Fruit fly (Drosophila melanogaster) whole organism, embryonic: ENCODE data around the gene teq.
A peak's percentile ranks its signal among the peaks of the same experiment; 100 is the strongest.

Source experiments
- Ada2b ChIP-seq: fragments of 200-800 bp; sonication (Bioruptor generic); IDR thresholded peaks from 2 replicates; pipeline ENCODE4 v1.3.6; 2022; ENCODE audit warnings: missing biosample characterization, missing genetic modification characterization
- Blimp-1 ChIP-seq: fragments of 200-800 bp; sonication (Bioruptor generic); optimal IDR thresholded peaks from 3 replicates; lab custom pipeline; 2018; ENCODE audit warnings: missing biosample characterization, missing genetic modification characterization, mild to moderate bottlenecking, moderate library complexity, missing genetic modification reagents
- CG10209 ChIP-seq: fragments of 200-800 bp; sonication (Bioruptor generic); optimal IDR thresholded peaks from 3 replicates; lab custom pipeline; 2017; ENCODE audit warnings: missing biosample characterization, mild to moderate bottlenecking, missing genetic modification characterization, missing genetic modification reagents
- CG10959 ChIP-seq: fragments of 200-800 bp; sonication (Bioruptor generic); IDR thresholded peaks from 2 replicates; pipeline ENCODE4 v1.3.6; 2022; ENCODE audit warnings: missing biosample characterization, missing genetic modification characterization
- CG11398 ChIP-seq: fragments of 200-800 bp; sonication (Bioruptor generic); optimal IDR thresholded peaks from 2 replicates; lab custom pipeline; 2016; ENCODE audit warnings: missing biosample characterization, missing genetic modification characterization
- CG12104 ChIP-seq: fragments of 200-800 bp; sonication (Bioruptor generic); optimal IDR thresholded peaks from 3 replicates; lab custom pipeline; 2016; ENCODE audit warnings: missing biosample characterization, missing genetic modification characterization
- CG16779 ChIP-seq: fragments of 200-800 bp; sonication (Bioruptor generic); IDR thresholded peaks from 2 replicates; pipeline ENCODE4 v1.3.6; 2022; ENCODE audit warnings: missing biosample characterization, missing genetic modification characterization
- CG17802 ChIP-seq: fragments of 200-800 bp; sonication (Bioruptor generic); optimal IDR thresholded peaks from 2 replicates; lab custom pipeline; 2018; ENCODE audit warnings: missing biosample characterization, mild to moderate bottlenecking, missing genetic modification characterization, moderate library complexity
- CG18262 ChIP-seq: fragments of 200-800 bp; optimal IDR thresholded peaks from 3 replicates; lab custom pipeline; 2019; ENCODE audit warnings: missing biosample characterization, mild to moderate bottlenecking, missing genetic modification characterization, moderate library complexity
- CG2116 ChIP-seq: fragments of 200-800 bp; sonication (Bioruptor generic); optimal IDR thresholded peaks from 3 replicates; lab custom pipeline; 2018; ENCODE audit warnings: missing biosample characterization, mild to moderate bottlenecking, missing genetic modification characterization
- CG34224 ChIP-seq: fragments of 200-800 bp; sonication (Bioruptor generic); IDR thresholded peaks from 3 replicates; pipeline ENCODE4 v1.3.6; 2022; ENCODE audit warnings: missing biosample characterization, missing genetic modification characterization; ENCODE audit not compliant: partially characterized antibody
- CG43689 ChIP-seq: fragments of 200-800 bp; sonication (Bioruptor generic); IDR thresholded peaks from 2 replicates; pipeline ENCODE4 v1.3.6; 2022; ENCODE audit warnings: missing biosample characterization, missing genetic modification characterization
- CG4617 ChIP-seq: fragments of 200-800 bp; sonication (Bioruptor generic); optimal IDR thresholded peaks from 3 replicates; lab custom pipeline; 2016; ENCODE audit warnings: missing biosample characterization, missing genetic modification characterization, borderline replicate concordance
- CG6765 ChIP-seq: fragments of 200-800 bp; sonication (Bioruptor generic); optimal IDR thresholded peaks from 3 replicates; lab custom pipeline; 2017; ENCODE audit warnings: missing biosample characterization, mild to moderate bottlenecking, missing genetic modification characterization
- CG6791 ChIP-seq: fragments of 200-800 bp; sonication (Bioruptor generic); IDR thresholded peaks from 3 replicates; pipeline ENCODE4 v1.3.6; 2022; ENCODE audit warnings: missing biosample characterization, missing genetic modification characterization; ENCODE audit not compliant: partially characterized antibody
- CG7928 ChIP-seq: fragments of 200-800 bp; sonication (Bioruptor generic); optimal IDR thresholded peaks from 2 replicates; lab custom pipeline; 2017; ENCODE audit warnings: missing biosample characterization, mild to moderate bottlenecking, missing genetic modification characterization
- Chrac-16 ChIP-seq: fragments of 200-800 bp; sonication (Bioruptor generic); optimal IDR thresholded peaks from 3 replicates; lab custom pipeline; 2016; ENCODE audit warnings: missing biosample characterization, missing genetic modification characterization
- D ChIP-seq, 2 experiments: fragments of 200-800 bp in 1 of 2; fragments of >200 bp in 1 of 2; sonication (Bioruptor generic) in 1 of 2; optimal IDR thresholded peaks; 2 replicates in 1 of 2; 3 replicates in 1 of 2; lab custom pipeline; 2017; ENCODE audit warnings: mild to moderate bottlenecking in 1 of 2, missing biosample characterization in 1 of 2, missing genetic modification characterization in 1 of 2, missing genetic modification reagents in 1 of 2
- Dek ChIP-seq: fragments of 200-800 bp; sonication (Bioruptor generic); optimal IDR thresholded peaks from 3 replicates; lab custom pipeline; 2019; ENCODE audit warnings: missing biosample characterization, mild to moderate bottlenecking, missing genetic modification characterization, moderate library complexity
- Dip3 ChIP-seq: fragments of 200-800 bp; sonication (Bioruptor generic); optimal IDR thresholded peaks from 3 replicates; lab custom pipeline; 2016; ENCODE audit warnings: missing biosample characterization, missing genetic modification characterization
- Dll ChIP-seq: fragments of 200-800 bp; sonication (Bioruptor generic); IDR thresholded peaks from 4 replicates; pipeline ENCODE4 v1.3.6; 2022; ENCODE audit warnings: missing biosample characterization, missing genetic modification characterization; ENCODE audit not compliant: partially characterized antibody
- Dref ChIP-seq: fragments of 200-800 bp; sonication (Bioruptor generic); IDR thresholded peaks from 2 replicates; pipeline ENCODE4 v1.3.6; 2022; ENCODE audit warnings: missing biosample characterization, missing genetic modification characterization
- Drgx ChIP-seq: fragments of 200-800 bp; sonication (Bioruptor generic); IDR thresholded peaks from 2 replicates; pipeline ENCODE4 v1.3.6; 2022; ENCODE audit warnings: missing biosample characterization, missing genetic modification characterization
- Ets97D ChIP-seq: fragments of 200-800 bp; sonication (Bioruptor generic); optimal IDR thresholded peaks from 3 replicates; lab custom pipeline; 2016; ENCODE audit warnings: missing biosample characterization, missing genetic modification characterization
- GATAe ChIP-seq: fragments of 200-800 bp; sonication (Bioruptor generic); conservative IDR thresholded peaks from 2 replicates; pipeline ENCODE4 v1.3.6; 2022; ENCODE audit warnings: missing biosample characterization, missing genetic modification characterization
- Gsc ChIP-seq: fragments of 200-800 bp; sonication (Bioruptor generic); IDR thresholded peaks from 2 replicates; pipeline ENCODE4 v1.3.6; 2022; ENCODE audit warnings: missing biosample characterization, missing genetic modification characterization
- HLH3B ChIP-seq: fragments of 200-800 bp; sonication (Bioruptor generic); IDR thresholded peaks from 2 replicates; pipeline ENCODE4 v1.3.6; 2022; ENCODE audit warnings: missing biosample characterization, missing genetic modification characterization
- HLHmδ ChIP-seq: fragments of 200-800 bp; sonication (Bioruptor generic); optimal IDR thresholded peaks from 2 replicates; lab custom pipeline; 2018; ENCODE audit warnings: missing biosample characterization, mild to moderate bottlenecking, missing genetic modification characterization, moderate library complexity
- MBD-R2 ChIP-seq: fragments of 200-800 bp; sonication (Bioruptor generic); IDR thresholded peaks from 2 replicates; pipeline ENCODE4 v1.3.6; 2022; ENCODE audit warnings: missing biosample characterization, missing genetic modification characterization
- Med ChIP-seq: fragments of 200-800 bp; sonication (Bioruptor generic); peaks from one replicate; lab custom pipeline; 2016; ENCODE audit warnings: missing biosample characterization, missing genetic modification characterization, mild to moderate bottlenecking, inconsistent platforms, moderate library complexity
- Mrtf ChIP-seq: fragments of 200-800 bp; sonication (Bioruptor generic); IDR thresholded peaks from 3 replicates; pipeline ENCODE4 v1.3.6; 2022; ENCODE audit warnings: missing biosample characterization, missing genetic modification characterization
- Pdp1 ChIP-seq, 2 experiments: fragments of 200-800 bp; sonication (Bioruptor generic); optimal IDR thresholded peaks; 3 replicates each; lab custom pipeline; 2016; ENCODE audit warnings: missing biosample characterization in 2 of 2, missing genetic modification characterization in 2 of 2, mild to moderate bottlenecking in 1 of 2, moderate library complexity in 1 of 2
- Scr ChIP-seq: fragments of 200-800 bp; sonication (Bioruptor generic); IDR thresholded peaks from 2 replicates; pipeline ENCODE4 v1.3.6; 2022; ENCODE audit warnings: missing biosample characterization, missing genetic modification characterization; ENCODE audit not compliant: partially characterized antibody
- crol ChIP-seq: fragments of 200-800 bp; sonication (Bioruptor generic); IDR thresholded peaks from 2 replicates; pipeline ENCODE4 v1.3.6; 2022; ENCODE audit warnings: missing biosample characterization, missing genetic modification characterization
- dm ChIP-seq: fragments of 200-800 bp; sonication (Bioruptor generic); optimal IDR thresholded peaks from 3 replicates; lab custom pipeline; 2016; ENCODE audit warnings: missing biosample characterization, missing genetic modification characterization
- eve ChIP-seq, 2 experiments: fragments of >200 bp; optimal IDR thresholded peaks; 2 replicates each; lab custom pipeline; 2017; ENCODE audit warnings: missing biosample characterization in 2 of 2, missing genetic modification characterization in 2 of 2
- exex ChIP-seq: fragments of 200-800 bp; sonication (Bioruptor generic); optimal IDR thresholded peaks from 4 replicates; lab custom pipeline; 2018; ENCODE audit warnings: missing biosample characterization, mild to moderate bottlenecking, missing genetic modification characterization, moderate library complexity
- grn ChIP-seq: fragments of 200-800 bp; sonication (Bioruptor generic); optimal IDR thresholded peaks from 3 replicates; lab custom pipeline; 2017; ENCODE audit warnings: missing biosample characterization, missing genetic modification characterization
- insv ChIP-seq, 2 experiments: fragments of 200-800 bp; sonication (Bioruptor generic); optimal IDR thresholded peaks; 3 replicates each; lab custom pipeline; 2016 to 2018; ENCODE audit warnings: missing biosample characterization in 2 of 2, missing genetic modification characterization in 2 of 2
- mirr ChIP-seq: fragments of 200-800 bp; sonication (Bioruptor generic); optimal IDR thresholded peaks from 3 replicates; lab custom pipeline; 2018; ENCODE audit warnings: missing biosample characterization, mild to moderate bottlenecking, missing genetic modification characterization
- peb ChIP-seq: fragments of 200-800 bp; sonication (Bioruptor generic); IDR thresholded peaks from 2 replicates; pipeline ENCODE4 v1.3.6; 2022; ENCODE audit warnings: missing biosample characterization, missing genetic modification characterization
- pita ChIP-seq: fragments of 200-800 bp; sonication (Bioruptor generic); optimal IDR thresholded peaks from 2 replicates; lab custom pipeline; 2017; ENCODE audit warnings: missing biosample characterization, mild to moderate bottlenecking, missing genetic modification characterization
- repo ChIP-seq: fragments of 200-800 bp; sonication (Bioruptor generic); optimal IDR thresholded peaks from 2 replicates; lab custom pipeline; 2016; ENCODE audit warnings: missing biosample characterization, missing genetic modification characterization
- schlank ChIP-seq: fragments of 200-800 bp; sonication (Bioruptor generic); optimal IDR thresholded peaks from 2 replicates; lab custom pipeline; 2018; ENCODE audit warnings: missing biosample characterization, mild to moderate bottlenecking, missing genetic modification characterization
- scrt ChIP-seq: fragments of 200-800 bp; sonication (Bioruptor generic); optimal IDR thresholded peaks from 2 replicates; lab custom pipeline; 2018; ENCODE audit warnings: missing biosample characterization, mild to moderate bottlenecking, missing genetic modification characterization, moderate library complexity
- sug ChIP-seq: fragments of 200-800 bp; optimal IDR thresholded peaks from 2 replicates; lab custom pipeline; 2019; ENCODE audit warnings: missing biosample characterization, mild to moderate bottlenecking, missing genetic modification characterization, moderate library complexity
- zfh2 ChIP-seq: fragments of 200-800 bp; sonication (Bioruptor generic); optimal IDR thresholded peaks from 2 replicates; lab custom pipeline; 2016; ENCODE audit warnings: missing biosample characterization, missing genetic modification characterization

teq gene

DNA sequence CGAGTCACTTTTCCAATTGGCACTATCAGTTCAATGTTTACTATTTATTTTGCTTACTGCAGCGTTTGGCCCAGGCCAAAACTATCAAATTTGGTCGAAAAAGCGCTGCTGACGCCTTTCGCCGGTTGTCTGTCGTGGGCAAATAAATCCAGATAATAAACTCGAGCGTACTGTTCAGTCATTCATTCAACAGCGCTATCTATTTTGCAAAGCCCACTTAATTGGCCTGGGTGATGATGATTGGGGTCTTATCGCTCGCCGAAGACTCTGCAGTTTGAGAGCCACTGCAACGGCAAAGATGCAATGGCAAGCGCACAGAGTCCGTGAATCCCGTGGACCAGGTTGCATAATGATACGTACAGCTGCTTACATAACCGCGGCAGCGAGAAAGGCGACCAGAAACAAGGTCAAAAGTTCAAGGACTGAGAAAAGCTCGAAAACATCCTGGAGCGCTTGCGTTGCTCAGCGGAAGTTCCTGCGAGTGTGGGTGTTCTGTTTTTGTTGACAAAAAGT is 7.9 kb upstream of the teq start (continued):
- TF ChIP-seq Drgx (GFP tag; lab: Robert Waterston, UW) (no peak), Pdp1 (GFP tag; optimal IDR thresholded peaks at IDR 0.05; lab: Kevin White, UChicago) (peak in 1 of 2 experiments; percentile 91), exex (tag; lab: Kevin White, UChicago) (peak; percentile 33), CG7928 (GFP tag; lab: Kevin White, UChicago) (no peak), CG6791 (no peak), CG10959 (GFP tag; lab: Robert Waterston, UW) (no peak), Mrtf (GFP tag; lab: Robert Waterston, UW) (no peak), peb (GFP tag; lab: Robert Waterston, UW) (no peak), CG10209 (GFP tag; lab: Kevin White, UChicago) (no peak), Gsc (no peak)

DNA sequence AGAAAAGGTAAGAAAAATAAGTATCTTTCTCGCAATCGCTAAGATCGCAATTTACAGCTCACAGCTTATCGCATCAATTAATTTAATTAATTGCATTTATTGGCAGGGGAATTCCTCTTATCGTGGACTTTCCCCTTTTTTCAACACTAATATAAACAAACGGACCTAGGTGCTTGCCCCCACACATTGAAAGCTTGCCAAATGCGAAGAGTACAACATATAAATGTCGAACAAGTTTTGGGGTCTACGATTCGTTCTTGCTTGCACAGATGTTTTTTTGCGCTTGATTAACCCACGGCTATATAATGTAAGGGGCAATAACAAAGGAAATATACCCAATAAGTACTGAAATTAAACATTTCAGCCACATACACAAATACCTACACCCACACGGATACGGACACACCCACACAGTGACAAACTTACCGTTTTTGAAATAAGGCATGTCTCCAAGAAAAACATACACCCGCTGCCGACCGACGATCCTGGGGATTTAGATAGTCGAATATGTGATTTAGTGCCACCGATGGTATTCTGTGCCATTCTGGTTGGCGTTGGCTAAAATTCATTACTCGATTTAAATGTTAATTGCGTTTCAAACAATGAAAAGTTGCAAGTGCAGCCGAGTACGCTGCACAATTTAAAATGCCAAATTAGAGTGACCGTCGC is 2.2 kb upstream of the teq start:
- TF ChIP-seq Dek: no peak
- TF ChIP-seq D (optimal IDR thresholded peaks at IDR 0.05; lab: Kevin White, UChicago): peak; percentile 71
- no peak for TF ChIP-seq D (GFP tag; optimal IDR thresholded peaks at IDR 0.05; lab: Kevin White, UChicago)
- no peak for TF ChIP-seq dm
- no peak for TF ChIP-seq Scr
- TF ChIP-seq Blimp-1 (GFP tag; lab: Kevin White, UChicago): peak; percentile 20
- TF ChIP-seq Dip3 (GFP tag; lab: Kevin White, UChicago): no peak
- TF ChIP-seq CG34224 (GFP tag; lab: Robert Waterston, UW): 0 out of 3 replicates have a peak, but pooled peaks have one; percentile 11
- TF ChIP-seq insv (GFP tag; optimal IDR thresholded peaks at IDR 0.05; lab: Kevin White, UChicago): no peak
- peak; percentile 29; the same call in 1 of the 2 replicates for TF ChIP-seq MBD-R2 (GFP tag; lab: Robert Waterston, UW)
- peak; percentile 2 for TF ChIP-seq CG4617 (GFP tag; lab: Kevin White, UChicago)
- TF ChIP-seq grn: no peak
- TF ChIP-seq CG6765 (GFP tag; lab: Kevin White, UChicago): no peak
- TF ChIP-seq Drgx (GFP tag; lab: Robert Waterston, UW): no peak
- 0 out of 4 replicates have a peak, but pooled peaks have one; percentile 17 for TF ChIP-seq Dll (GFP tag; lab: Robert Waterston, UW)
- peak; percentile 41 for TF ChIP-seq mirr (GFP tag; lab: Kevin White, UChicago)
- no peak for TF ChIP-seq HLH3B (GFP tag; lab: Robert Waterston, UW)
- TF ChIP-seq CG16779: no peak
- no peak for TF ChIP-seq Ada2b (GFP tag; lab: Robert Waterston, UW)
- no peak for TF ChIP-seq repo (GFP tag; lab: Kevin White, UChicago)
- no peak for TF ChIP-seq zfh2
- no peak for TF ChIP-seq Ets97D (GFP tag; lab: Kevin White, UChicago)
- no peak for TF ChIP-seq CG11398 (GFP tag; lab: Kevin White, UChicago)
- TF ChIP-seq Dref (GFP tag; lab: Robert Waterston, UW): no peak
- no peak for TF ChIP-seq Chrac-16 (GFP tag; lab: Kevin White, UChicago)
- TF ChIP-seq GATAe (GFP tag; lab: Robert Waterston, UW): no peak
- no peak for TF ChIP-seq CG2116 (GFP tag; lab: Kevin White, UChicago)
- TF ChIP-seq schlank (tag; lab: Kevin White, UChicago): no peak
- no peak for TF ChIP-seq CG43689
- peak; percentile 4 for TF ChIP-seq sug (tag; lab: Kevin White, UChicago)
- no peak for TF ChIP-seq pita (GFP tag; lab: Kevin White, UChicago)
- TF ChIP-seq eve (GFP tag; optimal IDR thresholded peaks at IDR 0.05; lab: Kevin White, UChicago): peak in 1 of 2 experiments; percentile 51
- peak; percentile 47 for TF ChIP-seq Med (GFP tag; lab: Kevin White, UChicago)
- no peak for TF ChIP-seq CG18262 (tag; lab: Kevin White, UChicago)
- TF ChIP-seq crol: no peak
- TF ChIP-seq scrt (GFP tag; lab: Kevin White, UChicago): no peak
- TF ChIP-seq CG17802 (tag; lab: Kevin White, UChicago): no peak
- TF ChIP-seq exex (tag; lab: Kevin White, UChicago): peak; percentile 35
- no peak for TF ChIP-seq CG12104 (GFP tag; lab: Kevin White, UChicago)
- TF ChIP-seq HLHmδ: no peak
